Fruit fly (Drosophila melanogaster) whole organism, embryonic: Measurements from ENCODE around the gene Glut4EF.

Experiments
- Bgb ChIP-seq: fragments of 200-800 bp; sonication (Bioruptor generic); IDR thresholded peaks from 2 replicates; pipeline ENCODE4 v1.3.6; 2022; ENCODE audit warnings: missing biosample characterization, missing genetic modification characterization; ENCODE audit not compliant: partially characterized antibody
- CG10147 ChIP-seq: fragments of 200-800 bp; sonication (Bioruptor generic); optimal IDR thresholded peaks from 2 replicates; lab custom pipeline; 2019; ENCODE audit warnings: missing biosample characterization, mild to moderate bottlenecking, missing genetic modification characterization, moderate library complexity
- CG10431 ChIP-seq: fragments of 200-800 bp; sonication (Bioruptor generic); optimal IDR thresholded peaks from 3 replicates; lab custom pipeline; 2018; ENCODE audit warnings: missing biosample characterization, mild to moderate bottlenecking, missing genetic modification characterization
- CG12219 ChIP-seq: fragments of 200-800 bp; sonication (Bioruptor generic); optimal IDR thresholded peaks from 3 replicates; lab custom pipeline; 2018; ENCODE audit warnings: missing biosample characterization, mild to moderate bottlenecking, missing genetic modification characterization
- CG13287 ChIP-seq: fragments of 200-800 bp; sonication (Bioruptor generic); IDR thresholded peaks from 2 replicates; pipeline ENCODE4 v1.3.6; 2022; ENCODE audit warnings: missing biosample characterization, missing genetic modification characterization; ENCODE audit not compliant: partially characterized antibody
- CG15479 ChIP-seq: fragments of 200-800 bp; sonication (Bioruptor generic); optimal IDR thresholded peaks from 3 replicates; lab custom pipeline; 2019; ENCODE audit warnings: missing biosample characterization, mild to moderate bottlenecking, missing genetic modification characterization, moderate library complexity
- CG17361 ChIP-seq: fragments of 200-800 bp; sonication (Bioruptor generic); IDR thresholded peaks from 3 replicates; pipeline ENCODE4 v1.3.6; 2022; ENCODE audit warnings: missing biosample characterization, missing genetic modification characterization
- CG17568 ChIP-seq: fragments of 200-800 bp; sonication (Bioruptor generic); optimal IDR thresholded peaks from 2 replicates; lab custom pipeline; 2018; ENCODE audit warnings: missing biosample characterization, mild to moderate bottlenecking, missing genetic modification characterization, moderate library complexity
- CG18011 ChIP-seq: fragments of 200-800 bp; sonication (Bioruptor generic); optimal IDR thresholded peaks from 2 replicates; lab custom pipeline; 2017; ENCODE audit warnings: missing biosample characterization, missing genetic modification characterization, mild to moderate bottlenecking, moderate library complexity, missing genotype
- CG18764 ChIP-seq: fragments of 200-800 bp; sonication (Bioruptor generic); optimal IDR thresholded peaks from 3 replicates; lab custom pipeline; 2016; ENCODE audit warnings: missing biosample characterization, missing genetic modification characterization
- CG31224 ChIP-seq: fragments of 200-800 bp; sonication (Bioruptor generic); IDR thresholded peaks from 2 replicates; pipeline ENCODE4 v1.3.6; 2022; ENCODE audit warnings: missing biosample characterization, missing genetic modification characterization
- CG31388 ChIP-seq: fragments of 200-800 bp; sonication (Bioruptor generic); optimal IDR thresholded peaks from 2 replicates; lab custom pipeline; 2016; ENCODE audit warnings: missing biosample characterization, missing genetic modification characterization
- CG31441 ChIP-seq: fragments of 200-800 bp; sonication (Bioruptor generic); IDR thresholded peaks from 2 replicates; pipeline ENCODE4 v1.3.6; 2022; ENCODE audit warnings: missing biosample characterization, missing genetic modification characterization
- CG3163 ChIP-seq: fragments of 200-800 bp; sonication (Bioruptor generic); optimal IDR thresholded peaks from 3 replicates; lab custom pipeline; 2016; ENCODE audit warnings: missing biosample characterization, missing genetic modification characterization
- CG3281 ChIP-seq: fragments of 200-800 bp; sonication (Bioruptor generic); optimal IDR thresholded peaks from 3 replicates; lab custom pipeline; 2017; ENCODE audit warnings: missing biosample characterization, mild to moderate bottlenecking, missing genetic modification characterization
- CG33213 ChIP-seq: fragments of 200-800 bp; sonication (Bioruptor generic); optimal IDR thresholded peaks from 3 replicates; lab custom pipeline; 2016; ENCODE audit warnings: missing biosample characterization, missing genetic modification characterization
- CG33557 ChIP-seq: fragments of 200-800 bp; sonication (Bioruptor generic); optimal IDR thresholded peaks from 2 replicates; lab custom pipeline; 2019; ENCODE audit warnings: missing biosample characterization, mild to moderate bottlenecking, missing genetic modification characterization, moderate library complexity
- CG34224 ChIP-seq: fragments of 200-800 bp; sonication (Bioruptor generic); IDR thresholded peaks from 3 replicates; pipeline ENCODE4 v1.3.6; 2022; ENCODE audit warnings: missing biosample characterization, missing genetic modification characterization; ENCODE audit not compliant: partially characterized antibody
- CG3838 ChIP-seq: fragments of 200-800 bp; sonication (Bioruptor generic); optimal IDR thresholded peaks from 3 replicates; lab custom pipeline; 2016; ENCODE audit warnings: missing biosample characterization, missing genetic modification characterization
- CG42726 ChIP-seq: fragments of 200-800 bp; sonication (Bioruptor generic); IDR thresholded peaks from 2 replicates; pipeline ENCODE4 v1.3.6; 2022; ENCODE audit warnings: missing biosample characterization, missing genetic modification characterization; ENCODE audit not compliant: partially characterized antibody
- CG7556 ChIP-seq: fragments of 200-800 bp; sonication (Bioruptor generic); optimal IDR thresholded peaks from 2 replicates; lab custom pipeline; 2017; ENCODE audit warnings: missing biosample characterization, mild to moderate bottlenecking, missing genetic modification characterization
- CHES-1-like ChIP-seq: fragments of 200-800 bp; sonication (Bioruptor generic); optimal IDR thresholded peaks from 2 replicates; lab custom pipeline; 2016; ENCODE audit warnings: missing biosample characterization, missing genetic modification characterization
- Dip3 ChIP-seq: fragments of 200-800 bp; sonication (Bioruptor generic); optimal IDR thresholded peaks from 3 replicates; lab custom pipeline; 2016; ENCODE audit warnings: missing biosample characterization, missing genetic modification characterization
- E2f2 ChIP-seq: fragments of 200-800 bp; sonication (Bioruptor generic); IDR thresholded peaks from 2 replicates; pipeline ENCODE4 v1.3.6; 2022; ENCODE audit warnings: missing biosample characterization, missing genetic modification characterization
- Gug ChIP-seq: fragments of 200-800 bp; sonication (Bioruptor generic); IDR thresholded peaks from 4 replicates; pipeline ENCODE4 v1.3.6; 2022; ENCODE audit warnings: missing biosample characterization, missing genetic modification characterization
- Hey ChIP-seq: fragments of 200-800 bp; sonication (Bioruptor generic); optimal IDR thresholded peaks from 3 replicates; lab custom pipeline; 2018; ENCODE audit warnings: missing biosample characterization, mild to moderate bottlenecking, missing genetic modification characterization
- Hr78 ChIP-seq, 2 experiments: fragments of 200-800 bp in 1 of 2; fragments of >200 bp in 1 of 2; sonication (Bioruptor generic) in 1 of 2; optimal IDR thresholded peaks; 2 replicates each; lab custom pipeline; 2017 to 2019; ENCODE audit warnings: missing biosample characterization in 2 of 2, missing genetic modification characterization in 2 of 2, mild to moderate bottlenecking in 1 of 2, moderate library complexity in 1 of 2
- MTF-1 ChIP-seq: fragments of 200-800 bp; sonication (Bioruptor generic); optimal IDR thresholded peaks from 2 replicates; lab custom pipeline; 2018; ENCODE audit warnings: missing biosample characterization, mild to moderate bottlenecking, missing genetic modification characterization, borderline replicate concordance
- Meics ChIP-seq: fragments of 200-800 bp; sonication (Bioruptor generic); optimal IDR thresholded peaks from 2 replicates; lab custom pipeline; 2017; ENCODE audit warnings: missing biosample characterization, mild to moderate bottlenecking, missing genetic modification characterization
- Mes4 ChIP-seq: fragments of 200-800 bp; sonication (Bioruptor generic); optimal IDR thresholded peaks from 2 replicates; lab custom pipeline; 2016; ENCODE audit warnings: missing biosample characterization, missing genetic modification characterization
- Ptx1 ChIP-seq: fragments of 200-800 bp; sonication (Bioruptor generic); IDR thresholded peaks from 2 replicates; pipeline ENCODE4 v1.3.6; 2022; ENCODE audit warnings: missing biosample characterization, missing genetic modification characterization
- Sin3A ChIP-seq: fragments of >200 bp; optimal IDR thresholded peaks from 2 replicates; lab custom pipeline; 2018
- Usf ChIP-seq: fragments of 200-800 bp; sonication (Bioruptor generic); optimal IDR thresholded peaks from 2 replicates; lab custom pipeline; 2017; ENCODE audit warnings: missing genotype, missing biosample characterization, missing genetic modification characterization
- YL-1 ChIP-seq: fragments of 200-800 bp; sonication (Bioruptor generic); optimal IDR thresholded peaks from 3 replicates; lab custom pipeline; 2017; ENCODE audit warnings: missing biosample characterization, mild to moderate bottlenecking, missing genetic modification characterization
- abd-A ChIP-seq: fragments of 200-800 bp; sonication (Bioruptor generic); optimal IDR thresholded peaks from 3 replicates; lab custom pipeline; 2019; ENCODE audit warnings: missing biosample characterization, mild to moderate bottlenecking, missing genetic modification characterization, moderate library complexity
- ase ChIP-seq: fragments of 200-800 bp; sonication (Bioruptor generic); IDR thresholded peaks from 3 replicates; pipeline ENCODE4 v1.3.6; 2022; ENCODE audit warnings: missing biosample characterization, missing genetic modification characterization
- chif ChIP-seq, 2 experiments: fragments of 200-800 bp; sonication (Bioruptor generic); optimal IDR thresholded peaks; 3 replicates each; lab custom pipeline; 2016; ENCODE audit warnings: missing biosample characterization in 2 of 2, missing genetic modification characterization in 2 of 2
- crc ChIP-seq: fragments of 200-800 bp; sonication (Bioruptor generic); optimal IDR thresholded peaks from 2 replicates; lab custom pipeline; 2016; ENCODE audit warnings: missing biosample characterization, missing genetic modification characterization
- fd64A ChIP-seq: fragments of 200-800 bp; sonication (Bioruptor generic); optimal IDR thresholded peaks from 3 replicates; lab custom pipeline; 2018; ENCODE audit warnings: missing biosample characterization, mild to moderate bottlenecking, missing genetic modification characterization
- grau ChIP-seq: fragments of 200-800 bp; optimal IDR thresholded peaks from 3 replicates; lab custom pipeline; 2019; ENCODE audit warnings: missing biosample characterization, mild to moderate bottlenecking, missing genetic modification characterization, moderate library complexity
- ind ChIP-seq: fragments of 200-800 bp; sonication (Bioruptor generic); optimal IDR thresholded peaks from 3 replicates; lab custom pipeline; 2016; ENCODE audit warnings: missing biosample characterization, missing genetic modification characterization
- nmo ChIP-seq: fragments of 200-800 bp; sonication (Bioruptor generic); optimal IDR thresholded peaks from 2 replicates; lab custom pipeline; 2018; ENCODE audit warnings: missing biosample characterization, mild to moderate bottlenecking, missing genetic modification characterization, moderate library complexity
- pb ChIP-seq: fragments of 200-800 bp; sonication (Bioruptor generic); optimal IDR thresholded peaks from 3 replicates; lab custom pipeline; 2016; ENCODE audit warnings: missing biosample characterization, missing genetic modification characterization
- ranshi ChIP-seq: fragments of 200-800 bp; sonication (Bioruptor generic); IDR thresholded peaks from 2 replicates; pipeline ENCODE4 v1.3.6; 2022; ENCODE audit warnings: missing biosample characterization, missing genetic modification characterization
- run ChIP-seq: fragments of 200-800 bp; sonication (Bioruptor generic); optimal IDR thresholded peaks from 3 replicates; lab custom pipeline; 2018; ENCODE audit warnings: missing biosample characterization, mild to moderate bottlenecking, missing genetic modification characterization
- salm ChIP-seq: fragments of 200-800 bp; sonication (Bioruptor generic); optimal IDR thresholded peaks from 2 replicates; lab custom pipeline; 2018; ENCODE audit warnings: missing biosample characterization, mild to moderate bottlenecking, missing genetic modification characterization
- sens ChIP-seq: fragments of 200-800 bp; sonication (Bioruptor generic); peaks from one replicate; lab custom pipeline; 2016; ENCODE audit warnings: missing biosample characterization, missing genetic modification characterization
- tio ChIP-seq: fragments of 200-800 bp; sonication (Bioruptor generic); optimal IDR thresholded peaks from 2 replicates; lab custom pipeline; 2017; ENCODE audit warnings: missing biosample characterization, missing genetic modification characterization, inconsistent platforms
- vfl ChIP-seq: fragments of 200-800 bp; sonication (Bioruptor generic); optimal IDR thresholded peaks from 2 replicates; lab custom pipeline; 2016; ENCODE audit warnings: missing biosample characterization, missing genetic modification characterization
- vnd ChIP-seq: fragments of 200-800 bp; sonication (Bioruptor generic); IDR thresholded peaks from 3 replicates; pipeline ENCODE4 v1.3.6; 2022; ENCODE audit warnings: missing biosample characterization, missing genetic modification characterization; ENCODE audit not compliant: partially characterized antibody

Gene Glut4EF

DNA sequence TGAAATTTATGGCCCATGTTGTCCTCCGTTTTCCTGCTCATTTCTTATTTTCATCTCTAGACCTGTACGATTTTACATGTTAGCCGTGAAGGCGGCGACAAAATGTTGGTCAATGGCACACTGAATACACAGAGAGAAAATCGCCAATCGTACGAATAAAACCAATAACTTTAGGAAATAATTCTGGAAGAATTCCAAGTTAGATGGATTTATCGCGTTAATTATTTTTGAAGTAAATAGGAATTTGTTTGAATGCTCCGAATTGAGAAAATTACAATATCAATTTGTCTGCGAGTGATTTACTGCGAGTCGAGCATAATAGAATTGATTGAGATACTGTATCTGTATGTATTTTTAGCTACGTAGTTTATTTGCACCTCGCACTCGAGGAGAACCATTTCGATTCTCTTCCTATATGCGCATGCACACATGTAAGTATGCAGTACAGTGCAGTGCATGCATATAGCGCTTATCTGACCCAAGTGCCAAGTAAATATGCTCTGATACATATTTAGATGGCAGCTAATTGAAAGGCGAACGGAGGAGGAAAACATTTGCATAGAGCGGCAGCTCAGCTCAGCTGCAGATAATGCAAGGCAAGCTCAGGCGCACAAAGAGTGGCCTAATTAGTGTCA, 14.3 kb downstream of the Glut4EF start (continued):
- TF ChIP-seq ranshi (no peak), CG3838 (no peak), sens (GFP tag; lab: Kevin White, UChicago) (peak; percentile 79), CG42726 (no peak), CG31388 (no peak), E2f2 (GFP tag; lab: Robert Waterston, UW) (peak; percentile 21; the same call in 1 of the 2 replicates), Mes4 (GFP tag; lab: Kevin White, UChicago) (no peak), CG3281 (GFP tag; lab: Kevin White, UChicago) (no peak), CHES-1-like (GFP tag; lab: Kevin White, UChicago) (no peak), CG33557 (peak; percentile 38), ase (GFP tag; lab: Robert Waterston, UW) (no peak), CG31224 (GFP tag; lab: Robert Waterston, UW) (no peak), CG31441 (GFP tag; lab: Robert Waterston, UW) (0 out of 2 replicates have a peak, but pooled peaks have one; percentile 8), CG15479 (GFP tag; lab: Kevin White, UChicago) (no peak), CG18764 (GFP tag; lab: Kevin White, UChicago) (no peak), crc (no peak), salm (tag; lab: Kevin White, UChicago) (no peak), Usf (GFP tag; lab: Kevin White, UChicago) (no peak), CG18011 (GFP tag; lab: Kevin White, UChicago) (peak; percentile 10), nmo (GFP tag; lab: Kevin White, UChicago) (peak; percentile 20), CG33213 (GFP tag; lab: Kevin White, UChicago) (no peak), chif (GFP tag; optimal IDR thresholded peaks at IDR 0.05; lab: Kevin White, UChicago) (no peak), abd-A (tag; lab: Kevin White, UChicago) (no peak), Ptx1 (GFP tag; lab: Robert Waterston, UW) (peak; percentile 52; the same call in 1 of the 2 replicates), CG3163 (GFP tag; lab: Kevin White, UChicago) (no peak), CG34224 (no peak), CG12219 (peak; percentile 44), CG17361 (GFP tag; lab: Robert Waterston, UW) (no peak), Meics (GFP tag; lab: Kevin White, UChicago) (no peak), YL-1 (GFP tag; lab: Kevin White, UChicago) (no peak), Hey (tag; lab: Kevin White, UChicago) (no peak), CG17568 (GFP tag; lab: Kevin White, UChicago) (no peak), Dip3 (GFP tag; lab: Kevin White, UChicago) (no peak), vnd (GFP tag; lab: Robert Waterston, UW) (no peak), MTF-1 (GFP tag; lab: Kevin White, UChicago) (no peak), CG7556 (GFP tag; lab: Kevin White, UChicago) (peak; percentile 37), CG13287 (GFP tag; lab: Robert Waterston, UW) (no peak), Gug (GFP tag; lab: Robert Waterston, UW) (no peak), Sin3A (no peak), Bgb (GFP tag; lab: Robert Waterston, UW) (no peak), fd64A (GFP tag; lab: Kevin White, UChicago) (peak; percentile 34), vfl (GFP tag; lab: Kevin White, UChicago) (no peak), CG10147 (GFP tag; lab: Kevin White, UChicago) (no peak), tio (GFP tag; lab: Kevin White, UChicago) (peak; percentile 1), pb (GFP tag; lab: Kevin White, UChicago) (no peak), Hr78 (GFP tag; optimal IDR thresholded peaks at IDR 0.05; lab: Kevin White, UChicago) (no peak), run (tag; lab: Kevin White, UChicago) (no peak), ind (GFP tag; lab: Kevin White, UChicago) (peak; percentile 17), grau (tag; lab: Kevin White, UChicago) (peak; percentile 45), CG10431 (no peak)
